Worm (Caenorhabditis elegans): ENCODE results near the gene ribo-1.

ribo-1 gene

ce11 chrIV:6916831-6917230, 6.3 kb downstream of the ribo-1 start:
- TF ChIP-seq unc-62 (GFP tag; optimal IDR thresholded peaks at IDR 0.05), result no peak

- TF ChIP-seq unc-62 (GFP tag; optimal IDR thresholded peaks at IDR 0.05), result no peak
These were observed 8.8 kb downstream of the ribo-1 start, which contains the start of gene ruvb-2 for ce11 chrIV:6919318-6919717. Gene ruvb-2 (minus strand): TSS chrIV:6919406.

ce11 chrIV:6920063-6920462, 9.6 kb downstream of the ribo-1 start, which contains the start of gene T22D1.18:
Gene T22D1.18 (minus strand): TSS chrIV:6920163.
- TF ChIP-seq unc-62 (GFP tag; optimal IDR thresholded peaks at IDR 0.05), result no peak

- TF ChIP-seq unc-62 (GFP tag; optimal IDR thresholded peaks at IDR 0.05), result no peak
These were observed 12.6 kb downstream of the ribo-1 start, which contains the start of gene T22D1.1 for ce11 chrIV:6923070-6923469. Gene T22D1.1 (plus strand): TSS chrIV:6923370.

ce11 chrIV:6925520-6925919, 15.0 kb downstream of the ribo-1 start:
- TF ChIP-seq unc-62 (GFP tag; optimal IDR thresholded peaks at IDR 0.05), result no peak

ce11 chrIV:6928417-6928816, 17.9 kb downstream of the ribo-1 start, which contains the start of gene cest-6:
Gene cest-6 (minus strand): TSS chrIV:6928517.
- TF ChIP-seq unc-62 (GFP tag; optimal IDR thresholded peaks at IDR 0.05), result no peak

- TF ChIP-seq unc-62 (GFP tag; optimal IDR thresholded peaks at IDR 0.05), result no peak
These were observed 27.1 kb downstream of the ribo-1 start, which contains the start of gene npr-12 for ce11 chrIV:6937548-6937947. Gene npr-12 (minus strand): TSS chrIV:6937648.

ce11 chrIV:6941101-6941500, 30.6 kb downstream of the ribo-1 start:
- no peak for TF ChIP-seq unc-62 (GFP tag; optimal IDR thresholded peaks at IDR 0.05)

- no peak for TF ChIP-seq unc-62 (GFP tag; optimal IDR thresholded peaks at IDR 0.05)
These were observed 36.3 kb downstream of the ribo-1 start for ce11 chrIV:6946832-6947231.

ce11 chrIV:6951259-6951658, 40.8 kb downstream of the ribo-1 start:
- no peak for TF ChIP-seq unc-62 (GFP tag; optimal IDR thresholded peaks at IDR 0.05)

- TF ChIP-seq unc-62 (GFP tag; optimal IDR thresholded peaks at IDR 0.05), result no peak
These were observed 44.2 kb downstream of the ribo-1 start for ce11 chrIV:6954682-6955081.

- no peak for TF ChIP-seq unc-62 (GFP tag; optimal IDR thresholded peaks at IDR 0.05)
These were observed 46.2 kb downstream of the ribo-1 start for ce11 chrIV:6956668-6957067.

- TF ChIP-seq unc-62 (GFP tag; optimal IDR thresholded peaks at IDR 0.05), result no peak
These were observed 46.9 kb downstream of the ribo-1 start, which contains the start of gene jnk-1 for ce11 chrIV:6957341-6957740. Gene jnk-1 (plus strand): TSS chrIV:6957641.

ce11 chrIV:6958696-6959095, 48.2 kb downstream of the ribo-1 start:
- no peak for TF ChIP-seq unc-62 (GFP tag; optimal IDR thresholded peaks at IDR 0.05)

- no peak for TF ChIP-seq unc-62 (GFP tag; optimal IDR thresholded peaks at IDR 0.05)
These were observed 49.0 kb downstream of the ribo-1 start for ce11 chrIV:6959483-6959882.
